In the genomic region with DNA sequence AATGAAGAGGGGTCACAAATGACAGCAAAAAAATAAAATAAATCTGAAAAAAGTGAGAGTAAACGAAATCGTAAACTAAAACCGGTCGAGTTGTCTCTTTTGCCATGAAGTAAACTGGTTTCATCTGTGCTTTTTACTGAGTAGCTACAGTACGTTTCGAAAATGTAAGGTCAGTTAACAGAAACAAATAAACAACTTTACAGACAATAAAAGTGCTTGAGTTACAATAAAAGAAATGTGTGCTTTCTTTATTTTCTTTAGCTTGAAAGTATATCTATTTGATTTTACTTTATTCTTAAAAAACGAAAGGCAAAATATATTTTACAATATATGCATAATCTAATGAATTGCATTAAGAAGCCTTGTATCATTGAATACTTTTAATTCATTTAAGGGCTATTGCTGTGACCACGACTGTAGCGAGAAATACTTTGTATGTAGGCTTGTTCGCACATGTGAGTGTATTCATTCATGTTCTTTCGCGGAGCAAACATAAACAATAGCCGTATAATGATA, we compare ENCODE assay signal across 1 fruit fly cellular context.
TF ChIP-seq lines count a peak whose summit lies in the region.

No protein-coding gene starts in this region.

TF ChIP-seq in whole organism, embryonic, 481 proteins besides CTCF, POLR2A, EP300 and RAD21 (continued from another document):
- TF ChIP-seq CG31224 (GFP tag; IDR thresholded peaks at IDR 0.05; lab: Robert Waterston, UW) (0 out of 2 replicates have a peak, but pooled peaks have one; percentile 10), slbo (GFP tag; IDR thresholded peaks at IDR 0.05; lab: Robert Waterston, UW) (peak; percentile 58; the same call in 1 of the 2 replicates), scrt (GFP tag; optimal IDR thresholded peaks at IDR 0.05; lab: Kevin White, UChicago) (peak; percentile 56), bab2 (GFP tag; optimal IDR thresholded peaks at IDR 0.05; lab: Kevin White, UChicago) (peak; percentile 50), Dip3 (GFP tag; optimal IDR thresholded peaks at IDR 0.05; lab: Kevin White, UChicago) (peak; percentile 36), CG33213 (GFP tag; optimal IDR thresholded peaks at IDR 0.05; lab: Kevin White, UChicago) (no peak), Lpt (GFP tag; optimal IDR thresholded peaks at IDR 0.05; lab: Kevin White, UChicago) (no peak), CG32772 (GFP tag; IDR thresholded peaks at IDR 0.05; lab: Robert Waterston, UW) (no peak), Camta (GFP tag; optimal IDR thresholded peaks at IDR 0.05; lab: Kevin White, UChicago) (peak; percentile 48), CG10274 (GFP tag; optimal IDR thresholded peaks at IDR 0.05; lab: Kevin White, UChicago) (peak; percentile 1), tgo (GFP tag; IDR thresholded peaks at IDR 0.05; lab: Robert Waterston, UW) (peak; percentile 21; the same call in 1 of the 3 replicates), CG8924 (tag; optimal IDR thresholded peaks at IDR 0.05; lab: Kevin White, UChicago) (peak; percentile 75), pfk (GFP tag; optimal IDR thresholded peaks at IDR 0.05; lab: Kevin White, UChicago) (no peak), Hr39 (optimal IDR thresholded peaks at IDR 0.05; lab: Kevin White, UChicago) (no peak), ase (GFP tag; IDR thresholded peaks at IDR 0.05; lab: Robert Waterston, UW) (no peak), CG12236 (GFP tag; optimal IDR thresholded peaks at IDR 0.05; lab: Kevin White, UChicago) (no peak), CG9215 (GFP tag; IDR thresholded peaks at IDR 0.05; lab: Robert Waterston, UW) (no peak), fd64A (GFP tag; optimal IDR thresholded peaks at IDR 0.05; lab: Kevin White, UChicago) (no peak), Xbp1 (GFP tag; optimal IDR thresholded peaks at IDR 0.05; lab: Kevin White, UChicago) (peak; percentile 17), CG15514 (GFP tag; optimal IDR thresholded peaks at IDR 0.05; lab: Kevin White, UChicago) (peak; percentile 6), zen (tag; optimal IDR thresholded peaks at IDR 0.05; lab: Kevin White, UChicago) (no peak), Gsc (GFP tag; IDR thresholded peaks at IDR 0.05; lab: Robert Waterston, UW) (no peak), CG14860 (GFP tag; IDR thresholded peaks at IDR 0.05; lab: Robert Waterston, UW; ENCODE audit: partially characterized antibody) (no peak), CG16779 (GFP tag; IDR thresholded peaks at IDR 0.05; lab: Robert Waterston, UW) (no peak), HLH54F (GFP tag; optimal IDR thresholded peaks at IDR 0.05; lab: Kevin White, UChicago) (peak; percentile 30), CG42726 (GFP tag; IDR thresholded peaks at IDR 0.05; lab: Robert Waterston, UW; ENCODE audit: partially characterized antibody) (no peak), nmo (GFP tag; optimal IDR thresholded peaks at IDR 0.05; lab: Kevin White, UChicago) (peak; percentile 7), chif (GFP tag; optimal IDR thresholded peaks at IDR 0.05; lab: Kevin White, UChicago) (peak in 1 of 2 experiments; percentile 6), CG10209 (GFP tag; optimal IDR thresholded peaks at IDR 0.05; lab: Kevin White, UChicago) (peak; percentile 40), unpg (GFP tag; optimal IDR thresholded peaks at IDR 0.05; lab: Kevin White, UChicago) (peak; percentile 77), Hand (GFP tag; optimal IDR thresholded peaks at IDR 0.05; lab: Kevin White, UChicago) (no peak), CG18619 (GFP tag; optimal IDR thresholded peaks at IDR 0.05; lab: Kevin White, UChicago) (peak; percentile 63), Jarid2 (GFP tag; optimal IDR thresholded peaks at IDR 0.05; lab: Kevin White, UChicago) (peak; percentile 18), Eip74EF (GFP tag; optimal IDR thresholded peaks at IDR 0.05; lab: Kevin White, UChicago) (peak in 1 of 2 experiments; percentile 61), ato (GFP tag; IDR thresholded peaks at IDR 0.05; lab: Robert Waterston, UW; ENCODE audit: partially characterized antibody) (no peak), CG32767 (GFP tag; IDR thresholded peaks at IDR 0.05; lab: Robert Waterston, UW) (0 out of 2 replicates have a peak, but pooled peaks have one; percentile 33), lola (GFP tag; optimal IDR thresholded peaks at IDR 0.05; lab: Kevin White, UChicago) (peak in 1 of 3 experiments; percentile 48), zfh2 (GFP tag; optimal IDR thresholded peaks at IDR 0.05; lab: Kevin White, UChicago) (peak; percentile 17), Atf3 (GFP tag; optimal IDR thresholded peaks at IDR 0.05; lab: Kevin White, UChicago) (no peak), knrl (GFP tag; IDR thresholded peaks at IDR 0.05; lab: Robert Waterston, UW; ENCODE audit: partially characterized antibody) (no peak), Fer1 (GFP tag; optimal IDR thresholded peaks at IDR 0.05; lab: Kevin White, UChicago) (peak; percentile 74), CG1233 (GFP tag; optimal IDR thresholded peaks at IDR 0.05; lab: Kevin White, UChicago) (peak; percentile 55), CG17361 (GFP tag; IDR thresholded peaks at IDR 0.05; lab: Robert Waterston, UW) (peak; percentile 76), pho (GFP tag; optimal IDR thresholded peaks at IDR 0.05; lab: Kevin White, UChicago) (peak; percentile 18), tna (GFP tag; IDR thresholded peaks at IDR 0.05; lab: Robert Waterston, UW; ENCODE audit: partially characterized antibody) (no peak), CG18011 (GFP tag; optimal IDR thresholded peaks at IDR 0.05; lab: Kevin White, UChicago) (no peak), CG4424 (GFP tag; optimal IDR thresholded peaks at IDR 0.05; lab: Kevin White, UChicago) (peak; percentile 58), trem (tag; optimal IDR thresholded peaks at IDR 0.05; lab: Kevin White, UChicago) (peak; percentile 64), eve (GFP tag; optimal IDR thresholded peaks at IDR 0.05; lab: Kevin White, UChicago) (peak in 1 of 2 experiments; percentile 30), CG11696 (GFP tag; IDR thresholded peaks at IDR 0.05; lab: Robert Waterston, UW) (peak; percentile 78), CG9727 (GFP tag; optimal IDR thresholded peaks at IDR 0.05; lab: Kevin White, UChicago) (peak; percentile 52), wor (GFP tag; IDR thresholded peaks at IDR 0.05; lab: Robert Waterston, UW) (0 out of 2 replicates have a peak, but pooled peaks have one; percentile 28), CG10366 (GFP tag; IDR thresholded peaks at IDR 0.05; lab: Robert Waterston, UW) (no peak)
TF ChIP-seq in whole organism, embryonic: peak in this region for 197.
